Fruit fly (Drosophila melanogaster) whole organism, embryonic: ENCODE data around the gene CG14352.

Experiments
- BEAF-32 ChIP-seq: fragments of 200-800 bp; sonication (Bioruptor generic); optimal IDR thresholded peaks from 3 replicates; lab custom pipeline; 2017; ENCODE audit warnings: missing biosample characterization, missing genetic modification characterization, mild to moderate bottlenecking, moderate library complexity, missing genetic modification reagents
- Bdp1 ChIP-seq: fragments of 200-800 bp; sonication (Bioruptor generic); optimal IDR thresholded peaks from 3 replicates; lab custom pipeline; 2016; ENCODE audit warnings: missing biosample characterization, missing genetic modification characterization
- CG10147 ChIP-seq: fragments of 200-800 bp; sonication (Bioruptor generic); optimal IDR thresholded peaks from 2 replicates; lab custom pipeline; 2019; ENCODE audit warnings: missing biosample characterization, mild to moderate bottlenecking, missing genetic modification characterization, moderate library complexity
- CG10209 ChIP-seq: fragments of 200-800 bp; sonication (Bioruptor generic); optimal IDR thresholded peaks from 3 replicates; lab custom pipeline; 2017; ENCODE audit warnings: missing biosample characterization, mild to moderate bottlenecking, missing genetic modification characterization, missing genetic modification reagents
- CG10543 ChIP-seq: fragments of 200-800 bp; sonication (Bioruptor generic); optimal IDR thresholded peaks from 3 replicates; lab custom pipeline; 2017; ENCODE audit warnings: missing biosample characterization, mild to moderate bottlenecking, missing genetic modification characterization, moderate library complexity
- CG10654 ChIP-seq: fragments of 200-800 bp; sonication (Bioruptor generic); optimal IDR thresholded peaks from 2 replicates; lab custom pipeline; 2016; ENCODE audit warnings: missing biosample characterization, missing genetic modification characterization
- CG11456 ChIP-seq: fragments of 200-800 bp; sonication (Bioruptor generic); IDR thresholded peaks from 3 replicates; pipeline ENCODE4 v1.3.6; 2022; ENCODE audit warnings: missing biosample characterization, missing genetic modification characterization
- CG11560 ChIP-seq: fragments of 200-800 bp; sonication (Bioruptor generic); IDR thresholded peaks from 3 replicates; pipeline ENCODE4 v1.3.6; 2022; ENCODE audit warnings: missing biosample characterization, missing genetic modification characterization
- CG13123 ChIP-seq: fragments of 200-800 bp; sonication (Bioruptor generic); optimal IDR thresholded peaks from 2 replicates; lab custom pipeline; 2016; ENCODE audit warnings: missing biosample characterization, missing genetic modification characterization
- CG14050 ChIP-seq: fragments of 200-800 bp; sonication (Bioruptor generic); IDR thresholded peaks from 3 replicates; pipeline ENCODE4 v1.3.6; 2022; ENCODE audit warnings: missing biosample characterization, missing genetic modification characterization
- CG17328 ChIP-seq: fragments of 200-800 bp; sonication (Bioruptor generic); IDR thresholded peaks from 2 replicates; pipeline ENCODE4 v1.3.6; 2022; ENCODE audit warnings: missing biosample characterization, missing genetic modification characterization
- CG17359 ChIP-seq: fragments of 200-800 bp; sonication (Bioruptor generic); optimal IDR thresholded peaks from 3 replicates; lab custom pipeline; 2018; ENCODE audit warnings: missing biosample characterization, mild to moderate bottlenecking, missing genetic modification characterization, moderate library complexity
- CG18476 ChIP-seq: fragments of 200-800 bp; sonication (Bioruptor generic); optimal IDR thresholded peaks from 2 replicates; lab custom pipeline; 2016; ENCODE audit warnings: missing biosample characterization, mild to moderate bottlenecking, missing genetic modification characterization
- CG31388 ChIP-seq: fragments of 200-800 bp; sonication (Bioruptor generic); optimal IDR thresholded peaks from 2 replicates; lab custom pipeline; 2016; ENCODE audit warnings: missing biosample characterization, missing genetic modification characterization
- CG4424 ChIP-seq: fragments of 200-800 bp; sonication (Bioruptor generic); optimal IDR thresholded peaks from 3 replicates; lab custom pipeline; 2016; ENCODE audit warnings: missing biosample characterization, missing genetic modification characterization
- CG6654 ChIP-seq: fragments of 200-800 bp; sonication (Bioruptor generic); optimal IDR thresholded peaks from 2 replicates; lab custom pipeline; 2017; ENCODE audit warnings: missing biosample characterization, mild to moderate bottlenecking, missing genetic modification characterization
- CG6765 ChIP-seq: fragments of 200-800 bp; sonication (Bioruptor generic); optimal IDR thresholded peaks from 3 replicates; lab custom pipeline; 2017; ENCODE audit warnings: missing biosample characterization, mild to moderate bottlenecking, missing genetic modification characterization
- CG6813 ChIP-seq: fragments of 200-800 bp; sonication (Bioruptor generic); optimal IDR thresholded peaks from 2 replicates; lab custom pipeline; 2017; ENCODE audit warnings: missing biosample characterization, missing genetic modification characterization, mild to moderate bottlenecking, moderate library complexity, missing genetic modification reagents
- CG7271 ChIP-seq: fragments of 200-800 bp; sonication (Bioruptor generic); optimal IDR thresholded peaks from 2 replicates; lab custom pipeline; 2018; ENCODE audit warnings: missing biosample characterization, mild to moderate bottlenecking, missing genetic modification characterization, moderate library complexity
- CG7372 ChIP-seq: fragments of 200-800 bp; sonication (Bioruptor generic); IDR thresholded peaks from 2 replicates; pipeline ENCODE4 v1.3.6; 2022; ENCODE audit warnings: missing biosample characterization, missing genetic modification characterization
- CG7928 ChIP-seq: fragments of 200-800 bp; sonication (Bioruptor generic); optimal IDR thresholded peaks from 2 replicates; lab custom pipeline; 2017; ENCODE audit warnings: missing biosample characterization, mild to moderate bottlenecking, missing genetic modification characterization
- CG8359 ChIP-seq: fragments of 200-800 bp; sonication (Bioruptor generic); optimal IDR thresholded peaks from 2 replicates; lab custom pipeline; 2017; ENCODE audit warnings: missing biosample characterization, mild to moderate bottlenecking, missing genetic modification characterization, borderline replicate concordance
- CG9437 ChIP-seq: fragments of 200-800 bp; sonication (Bioruptor generic); optimal IDR thresholded peaks from 2 replicates; lab custom pipeline; 2018; ENCODE audit warnings: missing biosample characterization, mild to moderate bottlenecking, missing genetic modification characterization
- D19A ChIP-seq: fragments of 200-800 bp; optimal IDR thresholded peaks from 3 replicates; lab custom pipeline; 2019; ENCODE audit warnings: missing biosample characterization, mild to moderate bottlenecking, missing genetic modification characterization, moderate library complexity
- D19B ChIP-seq: fragments of 200-800 bp; sonication (Bioruptor generic); optimal IDR thresholded peaks from 2 replicates; lab custom pipeline; 2017; ENCODE audit warnings: missing biosample characterization, mild to moderate bottlenecking, missing genetic modification characterization
- Dbx ChIP-seq: fragments of 200-800 bp; sonication (Bioruptor generic); IDR thresholded peaks from 3 replicates; pipeline ENCODE4 v1.3.6; 2022; ENCODE audit warnings: missing biosample characterization, missing genetic modification characterization
- Dip2 ChIP-seq: fragments of 200-800 bp; sonication (Bioruptor generic); IDR thresholded peaks from 2 replicates; pipeline ENCODE4 v1.3.6; 2022; ENCODE audit warnings: missing biosample characterization, missing genetic modification characterization
- Gug ChIP-seq: fragments of 200-800 bp; sonication (Bioruptor generic); IDR thresholded peaks from 4 replicates; pipeline ENCODE4 v1.3.6; 2022; ENCODE audit warnings: missing biosample characterization, missing genetic modification characterization
- H15 ChIP-seq: fragments of 200-800 bp; sonication (Bioruptor generic); IDR thresholded peaks from 3 replicates; pipeline ENCODE4 v1.3.6; 2022; ENCODE audit warnings: missing biosample characterization, missing genetic modification characterization
- Hr51 ChIP-seq, 2 experiments: fragments of 200-800 bp; sonication (Bioruptor generic); optimal IDR thresholded peaks; 2 replicates in 1 of 2; 3 replicates in 1 of 2; lab custom pipeline; 2016 to 2018; ENCODE audit warnings: missing biosample characterization in 2 of 2, missing genetic modification characterization in 2 of 2, mild to moderate bottlenecking in 1 of 2, moderate library complexity in 1 of 2
- Lhr ChIP-seq: fragments of 200-800 bp; sonication (Bioruptor generic); optimal IDR thresholded peaks from 3 replicates; lab custom pipeline; 2017; ENCODE audit warnings: mild to moderate bottlenecking, missing biosample characterization, missing genetic modification reagents, missing genetic modification characterization
- MBD-R2 ChIP-seq: fragments of 200-800 bp; sonication (Bioruptor generic); IDR thresholded peaks from 2 replicates; pipeline ENCODE4 v1.3.6; 2022; ENCODE audit warnings: missing biosample characterization, missing genetic modification characterization
- Nf-YC ChIP-seq: fragments of 200-800 bp; optimal IDR thresholded peaks from 3 replicates; lab custom pipeline; 2019; ENCODE audit warnings: missing biosample characterization, mild to moderate bottlenecking, missing genetic modification characterization, moderate library complexity
- NfI ChIP-seq: fragments of 200-800 bp; sonication (Bioruptor generic); optimal IDR thresholded peaks from 3 replicates; lab custom pipeline; 2018; ENCODE audit warnings: missing biosample characterization, mild to moderate bottlenecking, missing genetic modification characterization, moderate library complexity
- Oli ChIP-seq: fragments of 200-800 bp; sonication (Bioruptor generic); optimal IDR thresholded peaks from 2 replicates; lab custom pipeline; 2018; ENCODE audit warnings: missing biosample characterization, mild to moderate bottlenecking, missing genetic modification characterization, moderate library complexity
- Rx ChIP-seq: fragments of 200-800 bp; sonication (Bioruptor generic); IDR thresholded peaks from 2 replicates; pipeline ENCODE4 v1.3.6; 2022; ENCODE audit warnings: missing biosample characterization, missing genetic modification characterization
- Side ChIP-seq: fragments of 200-800 bp; sonication (Bioruptor generic); optimal IDR thresholded peaks from 2 replicates; lab custom pipeline; 2016; ENCODE audit warnings: missing biosample characterization, missing genetic modification characterization
- Ssrp ChIP-seq: fragments of 200-800 bp; sonication (Bioruptor generic); optimal IDR thresholded peaks from 2 replicates; lab custom pipeline; 2018; ENCODE audit warnings: missing biosample characterization, mild to moderate bottlenecking, missing genetic modification characterization, moderate library complexity
- chinmo ChIP-seq: fragments of 200-800 bp; sonication (Bioruptor generic); IDR thresholded peaks from 4 replicates; pipeline ENCODE4 v1.3.6; 2022; ENCODE audit warnings: missing biosample characterization, missing genetic modification characterization; ENCODE audit not compliant: partially characterized antibody
- cwo ChIP-seq: fragments of 200-800 bp; sonication (Bioruptor generic); optimal IDR thresholded peaks from 3 replicates; lab custom pipeline; 2017; ENCODE audit warnings: missing biosample characterization, missing genetic modification characterization, mild to moderate bottlenecking, moderate library complexity, missing genetic modification reagents
- en ChIP-seq: fragments of 200-800 bp; sonication (Bioruptor generic); optimal IDR thresholded peaks from 2 replicates; lab custom pipeline; 2016; ENCODE audit warnings: missing biosample characterization, missing genetic modification characterization
- insv ChIP-seq, 2 experiments: fragments of 200-800 bp; sonication (Bioruptor generic); optimal IDR thresholded peaks; 3 replicates each; lab custom pipeline; 2016 to 2018; ENCODE audit warnings: missing biosample characterization in 2 of 2, missing genetic modification characterization in 2 of 2
- lbe ChIP-seq: fragments of 200-800 bp; sonication (Bioruptor generic); optimal IDR thresholded peaks from 2 replicates; lab custom pipeline; 2016; ENCODE audit warnings: missing biosample characterization, mild to moderate bottlenecking, missing genetic modification characterization
- luna ChIP-seq: fragments of 200-800 bp; sonication (Bioruptor generic); optimal IDR thresholded peaks from 2 replicates; lab custom pipeline; 2016; ENCODE audit warnings: missing biosample characterization, missing genetic modification characterization
- maf-S ChIP-seq: fragments of 200-800 bp; sonication (Bioruptor generic); optimal IDR thresholded peaks from 2 replicates; lab custom pipeline; 2016; ENCODE audit warnings: missing biosample characterization, missing genetic modification characterization
- pho ChIP-seq: fragments of 200-800 bp; sonication (Bioruptor generic); optimal IDR thresholded peaks from 2 replicates; lab custom pipeline; 2016; ENCODE audit warnings: missing biosample characterization, missing genetic modification characterization
- psq ChIP-seq: fragments of 200-800 bp; sonication (Bioruptor generic); optimal IDR thresholded peaks from 2 replicates; lab custom pipeline; 2017; ENCODE audit warnings: missing biosample characterization, missing genetic modification characterization
- pum ChIP-seq: fragments of 200-800 bp; sonication (Bioruptor generic); optimal IDR thresholded peaks from 2 replicates; lab custom pipeline; 2016; ENCODE audit warnings: missing biosample characterization, missing genetic modification characterization
- sens-2 ChIP-seq: fragments of 200-800 bp; sonication (Bioruptor generic); IDR thresholded peaks from 2 replicates; pipeline ENCODE4 v1.3.6; 2022; ENCODE audit warnings: missing biosample characterization, missing genetic modification characterization
- zfh1 ChIP-seq: fragments of 200-800 bp; sonication (Bioruptor generic); IDR thresholded peaks from 3 replicates; pipeline ENCODE4 v1.3.6; 2022; ENCODE audit warnings: missing biosample characterization, missing genetic modification characterization

Gene CG14352

dm6 chr2L:1649244-1649827 lies 38.1 kb downstream of the CG14352 start (continued):
- TF ChIP-seq CG13123 (peak; percentile 76), CG31388 (no peak), pum (GFP tag; lab: Kevin White, UChicago) (peak; percentile 32), CG8359 (peak; percentile 75), D19A (tag; lab: Kevin White, UChicago) (peak; percentile 88), CG18476 (GFP tag; lab: Kevin White, UChicago) (peak; percentile 63), Nf-YC (tag; lab: Kevin White, UChicago) (peak; percentile 85), CG10209 (peak; percentile 91), CG6765 (GFP tag; lab: Kevin White, UChicago) (peak; percentile 88), CG7271 (tag; lab: Kevin White, UChicago) (peak; percentile 22), CG7928 (GFP tag; lab: Kevin White, UChicago) (peak; percentile 28), CG11456 (GFP tag; lab: Robert Waterston, UW) (peak; percentile 94), zfh1 (GFP tag; lab: Robert Waterston, UW) (peak; percentile 76), CG6813 (peak; percentile 86), Oli (peak; percentile 96), CG4424 (GFP tag; lab: Kevin White, UChicago) (peak; percentile 85), Lhr (GFP tag; lab: Kevin White, UChicago) (peak; percentile 8), psq (GFP tag; lab: Kevin White, UChicago) (peak; percentile 69), insv (GFP tag; optimal IDR thresholded peaks at IDR 0.05; lab: Kevin White, UChicago) (no peak), pho (no peak), CG10654 (peak; percentile 75), chinmo (GFP tag; lab: Robert Waterston, UW) (no peak), CG6654 (GFP tag; lab: Kevin White, UChicago) (peak; percentile 74), CG17359 (tag; lab: Kevin White, UChicago) (peak; percentile 98), CG7372 (GFP tag; lab: Robert Waterston, UW) (peak; percentile 83), CG9437 (GFP tag; lab: Kevin White, UChicago) (peak; percentile 95), H15 (peak; percentile 85), sens-2 (GFP tag; lab: Robert Waterston, UW) (peak; percentile 68; the same call in 1 of the 2 replicates), Bdp1 (GFP tag; lab: Kevin White, UChicago) (no peak), D19B (GFP tag; lab: Kevin White, UChicago) (peak; percentile 66), CG10147 (GFP tag; lab: Kevin White, UChicago) (peak; percentile 92), NfI (GFP tag; lab: Kevin White, UChicago) (peak; percentile 85), Dbx (GFP tag; lab: Robert Waterston, UW) (peak; percentile 85), CG10543 (peak; percentile 72), BEAF-32 (GFP tag; lab: Kevin White, UChicago) (no peak), Ssrp (tag; lab: Kevin White, UChicago) (peak; percentile 95), maf-S (GFP tag; lab: Kevin White, UChicago) (no peak), Gug (GFP tag; lab: Robert Waterston, UW) (peak; percentile 97), Rx (GFP tag; lab: Robert Waterston, UW) (peak; percentile 95), Dip2 (GFP tag; lab: Robert Waterston, UW) (peak; percentile 58; the same call in 1 of the 2 replicates), CG11560 (tag; lab: Robert Waterston, UW) (peak; percentile 83), cwo (GFP tag; lab: Kevin White, UChicago) (peak; percentile 93), en (GFP tag; lab: Kevin White, UChicago) (no peak), lbe (GFP tag; lab: Kevin White, UChicago) (no peak), Hr51 (GFP tag; optimal IDR thresholded peaks at IDR 0.05; lab: Kevin White, UChicago) (peak; percentile 4 to 99), CG14050 (peak; percentile 86), luna (GFP tag; lab: Kevin White, UChicago) (no peak), Side (GFP tag; lab: Kevin White, UChicago) (no peak), CG17328 (GFP tag; lab: Robert Waterston, UW) (peak; percentile 85), MBD-R2 (GFP tag; lab: Robert Waterston, UW) (peak; percentile 79; the same call in 1 of the 2 replicates)
